Worm (Caenorhabditis elegans) whole organism, mixed stage, embryonic: ENCODE results near the gene T22F3.10.
"Not testable (repeated sequence)": the region's sequence is repeated elsewhere in the genome, so short reads cannot be mapped to it uniquely, and the experiment has no call there.

ENCODE experiments used
- ceh-39 ChIP-seq: fragments of 150-350 bp; optimal IDR thresholded peaks from 2 replicates; lab custom pipeline; 2014; ENCODE audit warnings: missing biosample characterization, missing genetic modification characterization
- ceh-83 ChIP-seq: fragments of 200-800 bp; sonication (Bioruptor generic); optimal IDR thresholded peaks from 2 replicates; lab custom pipeline; 2018; ENCODE audit warnings: mild to moderate bottlenecking, missing genetic modification characterization, missing compliant biosample characterization
- ces-1 ChIP-seq: fragments of 150-350 bp; optimal IDR thresholded peaks from 2 replicates; lab custom pipeline; 2014; ENCODE audit warnings: missing biosample characterization, missing genetic modification reagents, missing genetic modification characterization
- elt-1 ChIP-seq: sonication (generic microtip); optimal IDR thresholded peaks from 2 replicates; lab custom pipeline; 2017; ENCODE audit warnings: missing genetic modification characterization, mild to moderate bottlenecking, missing compliant biosample characterization, antibody characterized with exemption, moderate library complexity, borderline replicate concordance; ENCODE audit not compliant: insufficient read depth
- elt-3 ChIP-seq: fragments of 150-350 bp; optimal IDR thresholded peaks from 2 replicates; lab custom pipeline; 2014; ENCODE audit warnings: missing biosample characterization, missing genetic modification characterization
- mep-1 ChIP-seq: fragments of 150-350 bp; optimal IDR thresholded peaks from 2 replicates; lab custom pipeline; 2017; ENCODE audit warnings: missing biosample characterization, missing genetic modification reagents, missing genetic modification characterization, inconsistent platforms
- nhr-2 ChIP-seq: fragments of 150-350 bp; optimal IDR thresholded peaks from 2 replicates; lab custom pipeline; 2014; ENCODE audit warnings: missing biosample characterization, missing genetic modification characterization
- nhr-237 ChIP-seq: fragments of 150-350 bp; optimal IDR thresholded peaks from 2 replicates; lab custom pipeline; 2014; ENCODE audit warnings: missing biosample characterization, missing genetic modification characterization
- nhr-28 ChIP-seq: fragments of 150-350 bp; optimal IDR thresholded peaks from 2 replicates; lab custom pipeline; 2014; ENCODE audit warnings: missing biosample characterization, missing genetic modification characterization
- snpc-4 ChIP-seq: fragments of 150-350 bp; optimal IDR thresholded peaks from 2 replicates; lab custom pipeline; 2014; ENCODE audit warnings: missing biosample characterization, missing genetic modification characterization

DNA sequence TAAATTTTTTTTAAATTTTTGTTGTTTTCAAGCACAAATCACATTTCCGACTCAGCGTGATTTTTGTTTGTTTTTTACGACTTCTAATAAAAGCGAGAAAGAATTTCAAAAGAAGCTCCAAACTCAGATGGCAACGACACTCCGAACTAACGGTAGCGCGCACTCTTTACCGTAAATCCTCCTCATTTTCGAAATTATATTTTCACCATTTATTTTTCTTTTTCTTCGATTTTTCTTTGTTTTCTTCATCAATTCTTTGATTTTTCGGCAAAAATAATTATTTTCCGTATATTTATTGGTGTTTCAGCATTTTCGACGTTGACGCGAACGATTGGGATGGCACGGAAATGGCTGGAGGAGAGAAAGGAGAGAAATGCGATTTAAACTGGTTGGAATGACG, 52.8 kb downstream of the T22F3.10 start, which contains the start of gene T24A6.1:
- not testable (repeated sequence) for TF ChIP-seq elt-1 (tag; lab: Kevin White, UChicago); ces-1 (GFP tag; lab: Kevin White, UChicago); nhr-237 (tag; lab: Kevin White, UChicago); ceh-39; mep-1 (tag; lab: Kevin White, UChicago); nhr-28; nhr-2 (tag; lab: Kevin White, UChicago); elt-3; ceh-83 (GFP tag; lab: Kevin White, UChicago); snpc-4 (tag; lab: Kevin White, UChicago)
